Worm (Caenorhabditis elegans): ENCODE data around the gene C02C6.14.

The C02C6.14 gene

DNA sequence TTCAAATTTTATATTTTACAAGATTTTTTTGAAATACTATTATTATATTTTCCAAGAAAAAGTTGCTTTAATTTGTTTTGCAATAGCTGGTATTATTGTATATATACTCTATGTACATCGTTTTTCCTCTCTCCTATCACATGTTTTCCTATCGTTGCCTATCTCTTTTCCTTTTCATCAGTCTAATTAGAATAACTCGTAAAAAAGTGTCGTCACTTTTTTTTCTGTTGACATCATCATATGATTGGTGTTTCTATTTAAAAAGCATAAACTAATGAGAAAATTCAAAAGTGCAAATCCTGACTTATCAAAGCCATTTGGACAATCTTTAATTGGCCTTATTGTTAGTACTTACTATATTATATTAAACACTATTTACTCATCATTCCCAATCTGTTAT is 1.4 kb upstream of the C02C6.14 start:
- TF ChIP-seq isw-1 (GFP tag; IDR thresholded peaks at IDR 0.05) (no peak), nhr-90 (tag; optimal IDR thresholded peaks at IDR 0.05; ENCODE audit: poor library complexity) (no peak), nhr-77 (tag; optimal IDR thresholded peaks at IDR 0.05) (no peak), swsn-7 (tag; optimal IDR thresholded peaks at IDR 0.05) (peak; percentile 31), unc-86 (tag; optimal IDR thresholded peaks at IDR 0.05) (peak; percentile 7), fos-1 (tag; optimal IDR thresholded peaks at IDR 0.05) (peak; percentile 40), Y116A8C.19 (tag; optimal IDR thresholded peaks at IDR 0.05; ENCODE audit: borderline replicate concordance) (no peak), snu-23 (GFP tag; optimal IDR thresholded peaks at IDR 0.05) (peak; percentile 5), xbp-1 (tag; optimal IDR thresholded peaks at IDR 0.05) (peak; percentile 19), blmp-1 (tag; optimal IDR thresholded peaks at IDR 0.05) (peak; percentile 8), nhr-20 (tag; optimal IDR thresholded peaks at IDR 0.05) (peak; percentile 62), sox-4 (tag; optimal IDR thresholded peaks at IDR 0.05) (peak; percentile 71), nhr-47 (tag; optimal IDR thresholded peaks at IDR 0.05) (peak; percentile 58), dsc-1 (tag; optimal IDR thresholded peaks at IDR 0.05) (peak; percentile 92), zip-4 (GFP tag; optimal IDR thresholded peaks at IDR 0.05) (no peak), pax-3 (tag; optimal IDR thresholded peaks at IDR 0.05) (peak; percentile 42), egl-13 (tag; optimal IDR thresholded peaks at IDR 0.05) (peak; percentile 71), ceh-8 (GFP tag; optimal IDR thresholded peaks at IDR 0.05) (peak; percentile 87), lin-35 (GFP tag; optimal IDR thresholded peaks at IDR 0.05) (peak in 1 of 2 experiments; percentile 43), lin-14 (GFP tag; optimal IDR thresholded peaks at IDR 0.05) (peak; percentile 80), fkh-8 (tag; optimal IDR thresholded peaks at IDR 0.05) (peak; percentile 82), nhr-71 (tag; optimal IDR thresholded peaks at IDR 0.05) (peak; percentile 77), lsy-2 (tag; optimal IDR thresholded peaks at IDR 0.05) (peak; percentile 39 to 50), nhr-11 (tag; optimal IDR thresholded peaks at IDR 0.05) (peak; percentile 7)

- TF ChIP-seq nhr-47 (tag; optimal IDR thresholded peaks at IDR 0.05), result peak; percentile 35
- TF ChIP-seq fos-1 (tag; optimal IDR thresholded peaks at IDR 0.05), result no peak
- no peak for TF ChIP-seq tlp-1 (tag; optimal IDR thresholded peaks at IDR 0.05)
- TF ChIP-seq ceh-88 (GFP tag; IDR thresholded peaks at IDR 0.05), result no peak
- no peak for TF ChIP-seq aly-2 (tag; optimal IDR thresholded peaks at IDR 0.05)
- peak; percentile 69 for TF ChIP-seq fkh-8 (tag; optimal IDR thresholded peaks at IDR 0.05)
- no peak for TF ChIP-seq alr-1 (tag; optimal IDR thresholded peaks at IDR 0.05; ENCODE audit: borderline replicate concordance)
- TF ChIP-seq dsc-1 (tag; optimal IDR thresholded peaks at IDR 0.05), result peak; percentile 74
- TF ChIP-seq egl-13 (tag; optimal IDR thresholded peaks at IDR 0.05), result peak; percentile 56
Measured at ce11 chrX:15539299-15539698, 1.8 kb downstream of the C02C6.14 start.

DNA sequence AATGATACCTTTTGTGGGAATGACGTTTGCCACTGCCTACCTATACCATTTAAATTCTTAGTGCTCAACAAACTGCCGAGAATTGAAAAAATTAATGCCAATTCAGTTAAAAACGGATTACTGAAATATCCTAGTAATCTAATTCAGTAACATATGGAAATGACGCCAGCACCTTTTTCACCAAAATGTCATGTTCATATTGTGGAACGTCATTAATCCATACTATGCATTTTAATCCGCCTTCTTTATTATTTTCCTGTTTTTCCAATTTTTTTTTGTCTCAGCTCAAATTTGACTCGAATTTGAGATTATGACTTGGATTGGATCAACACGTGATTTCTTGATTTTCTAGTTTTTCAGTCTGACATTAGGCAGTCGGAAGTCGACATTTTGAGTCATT is 4.0 kb downstream of the C02C6.14 start:
- no peak for TF ChIP-seq mab-9 (GFP tag; IDR thresholded peaks at IDR 0.05)
- no peak for TF ChIP-seq jun-1 (tag; optimal IDR thresholded peaks at IDR 0.05)
- TF ChIP-seq ceh-63 (GFP tag; optimal IDR thresholded peaks at IDR 0.05), result no peak
- TF ChIP-seq pax-3 (tag; optimal IDR thresholded peaks at IDR 0.05), result peak; percentile 47
- no peak for TF ChIP-seq hlh-4 (tag; optimal IDR thresholded peaks at IDR 0.05)
- TF ChIP-seq lin-13 (GFP tag; optimal IDR thresholded peaks at IDR 0.05), result no peak
- TF ChIP-seq ztf-11 (tag; optimal IDR thresholded peaks at IDR 0.05), result no peak
- TF ChIP-seq zag-1 (tag; optimal IDR thresholded peaks at IDR 0.05), result no peak
- TF ChIP-seq tbx-2 (tag; optimal IDR thresholded peaks at IDR 0.05), result no peak
- no peak for TF ChIP-seq nhr-12 (tag; optimal IDR thresholded peaks at IDR 0.05)
- no peak for TF ChIP-seq zip-4 (GFP tag; optimal IDR thresholded peaks at IDR 0.05)
- no peak for TF ChIP-seq alr-1 (tag; optimal IDR thresholded peaks at IDR 0.05; ENCODE audit: borderline replicate concordance)
- peak; percentile 16 for TF ChIP-seq sox-4 (tag; optimal IDR thresholded peaks at IDR 0.05)
- TF ChIP-seq dsc-1 (tag; optimal IDR thresholded peaks at IDR 0.05), result peak; percentile 93
- TF ChIP-seq rnt-1 (tag; optimal IDR thresholded peaks at IDR 0.05), result no peak
- TF ChIP-seq snpc-4 (tag; optimal IDR thresholded peaks at IDR 0.05), result no peak
- peak; percentile 57 for TF ChIP-seq fkh-8 (tag; optimal IDR thresholded peaks at IDR 0.05)
- TF ChIP-seq hpl-2 (GFP tag; optimal IDR thresholded peaks at IDR 0.05), result no peak
- TF ChIP-seq irx-1 (tag; optimal IDR thresholded peaks at IDR 0.05), result no peak
- TF ChIP-seq nhr-76 (tag; optimal IDR thresholded peaks at IDR 0.05), result no peak
- TF ChIP-seq lsy-2 (tag; optimal IDR thresholded peaks at IDR 0.05), result no peak
- peak; percentile 2 for TF ChIP-seq nhr-71 (tag; optimal IDR thresholded peaks at IDR 0.05)
- TF ChIP-seq nhr-47 (tag; optimal IDR thresholded peaks at IDR 0.05), result peak; percentile 45
